Fruit fly (Drosophila melanogaster) whole organism, embryonic: ENCODE measurements around the gene Dpm1.
A peak's percentile ranks its signal among the peaks of the same experiment; 100 is the strongest.

Experiments used
- CG10959 ChIP-seq: fragments of 200-800 bp; sonication (Bioruptor generic); IDR thresholded peaks from 2 replicates; pipeline ENCODE4 v1.3.6; 2022; ENCODE audit warnings: missing biosample characterization, missing genetic modification characterization
- CG12104 ChIP-seq: fragments of 200-800 bp; sonication (Bioruptor generic); optimal IDR thresholded peaks from 3 replicates; lab custom pipeline; 2016; ENCODE audit warnings: missing biosample characterization, missing genetic modification characterization
- CG12236 ChIP-seq: fragments of 200-800 bp; sonication (Bioruptor generic); optimal IDR thresholded peaks from 2 replicates; lab custom pipeline; 2016; ENCODE audit warnings: missing biosample characterization, missing genetic modification characterization
- CG12391 ChIP-seq: fragments of 200-800 bp; sonication (Bioruptor generic); optimal IDR thresholded peaks from 3 replicates; lab custom pipeline; 2018; ENCODE audit warnings: missing biosample characterization, mild to moderate bottlenecking, missing genetic modification characterization, moderate library complexity
- CG13287 ChIP-seq: fragments of 200-800 bp; sonication (Bioruptor generic); IDR thresholded peaks from 2 replicates; pipeline ENCODE4 v1.3.6; 2022; ENCODE audit warnings: missing biosample characterization, missing genetic modification characterization; ENCODE audit not compliant: partially characterized antibody
- CG14050 ChIP-seq: fragments of 200-800 bp; sonication (Bioruptor generic); IDR thresholded peaks from 3 replicates; pipeline ENCODE4 v1.3.6; 2022; ENCODE audit warnings: missing biosample characterization, missing genetic modification characterization
- CG14441 ChIP-seq: fragments of 200-800 bp; sonication (Bioruptor generic); IDR thresholded peaks from 2 replicates; pipeline ENCODE4 v1.3.6; 2022; ENCODE audit warnings: missing biosample characterization, missing genetic modification characterization
- CG14965 ChIP-seq: fragments of 200-800 bp; sonication (Bioruptor generic); optimal IDR thresholded peaks from 2 replicates; lab custom pipeline; 2016; ENCODE audit warnings: missing biosample characterization, missing genetic modification characterization, borderline replicate concordance
- CG1529 ChIP-seq: fragments of 200-800 bp; sonication (Bioruptor generic); optimal IDR thresholded peaks from 3 replicates; lab custom pipeline; 2018; ENCODE audit warnings: missing biosample characterization, missing genetic modification characterization
- CG16813 ChIP-seq: fragments of 200-800 bp; sonication (Bioruptor generic); IDR thresholded peaks from 3 replicates; pipeline ENCODE4 v1.3.6; 2022; ENCODE audit warnings: missing biosample characterization, missing genetic modification characterization; ENCODE audit not compliant: partially characterized antibody
- CG16815 ChIP-seq: fragments of 200-800 bp; sonication (Bioruptor generic); optimal IDR thresholded peaks from 3 replicates; lab custom pipeline; 2017; ENCODE audit warnings: missing biosample characterization, mild to moderate bottlenecking, missing genetic modification characterization
- CG17359 ChIP-seq: fragments of 200-800 bp; sonication (Bioruptor generic); optimal IDR thresholded peaks from 3 replicates; lab custom pipeline; 2018; ENCODE audit warnings: missing biosample characterization, mild to moderate bottlenecking, missing genetic modification characterization, moderate library complexity
- CG2129 ChIP-seq: fragments of 200-800 bp; sonication (Bioruptor generic); IDR thresholded peaks from 2 replicates; pipeline ENCODE4 v1.3.6; 2022; ENCODE audit warnings: missing biosample characterization, missing genetic modification characterization; ENCODE audit not compliant: partially characterized antibody
- CG30020 ChIP-seq: fragments of 200-800 bp; optimal IDR thresholded peaks from 2 replicates; lab custom pipeline; 2019; ENCODE audit warnings: missing biosample characterization, mild to moderate bottlenecking, missing genetic modification characterization, moderate library complexity
- CG3407 ChIP-seq: fragments of 200-800 bp; sonication (Bioruptor generic); optimal IDR thresholded peaks from 2 replicates; lab custom pipeline; 2018; ENCODE audit warnings: missing biosample characterization, mild to moderate bottlenecking, missing genetic modification characterization
- CG4404 ChIP-seq: fragments of 200-800 bp; sonication (Bioruptor generic); IDR thresholded peaks from 2 replicates; pipeline ENCODE4 v1.3.6; 2022; ENCODE audit warnings: missing biosample characterization, missing genetic modification characterization
- CG5953 ChIP-seq: fragments of 200-800 bp; sonication (Bioruptor generic); IDR thresholded peaks from 2 replicates; pipeline ENCODE4 v1.3.6; 2022; ENCODE audit warnings: missing biosample characterization, missing genetic modification characterization
- CG6254 ChIP-seq: fragments of 200-800 bp; sonication (Bioruptor generic); optimal IDR thresholded peaks from 3 replicates; lab custom pipeline; 2017; ENCODE audit warnings: mild to moderate bottlenecking, missing biosample characterization, missing genetic modification reagents, missing genetic modification characterization
- CG7745 ChIP-seq: fragments of 200-800 bp; sonication (Bioruptor generic); optimal IDR thresholded peaks from 2 replicates; lab custom pipeline; 2018; ENCODE audit warnings: missing biosample characterization, mild to moderate bottlenecking, missing genetic modification characterization, moderate library complexity
- CG9215 ChIP-seq: fragments of 200-800 bp; sonication (Bioruptor generic); IDR thresholded peaks from 2 replicates; pipeline ENCODE4 v1.3.6; 2022; ENCODE audit warnings: missing biosample characterization, missing genetic modification characterization
- Doc2 ChIP-seq: fragments of 200-800 bp; sonication (Bioruptor generic); IDR thresholded peaks from 2 replicates; pipeline ENCODE4 v1.3.6; 2022; ENCODE audit warnings: missing biosample characterization, missing genetic modification characterization
- H2.0 ChIP-seq: fragments of 200-800 bp; sonication (Bioruptor generic); IDR thresholded peaks from 2 replicates; pipeline ENCODE4 v1.3.6; 2022; ENCODE audit warnings: missing biosample characterization, missing genetic modification characterization
- HLHmδ ChIP-seq: fragments of 200-800 bp; sonication (Bioruptor generic); optimal IDR thresholded peaks from 2 replicates; lab custom pipeline; 2018; ENCODE audit warnings: missing biosample characterization, mild to moderate bottlenecking, missing genetic modification characterization, moderate library complexity
- HmgZ ChIP-seq: fragments of 200-800 bp; sonication (Bioruptor generic); optimal IDR thresholded peaks from 2 replicates; lab custom pipeline; 2018; ENCODE audit warnings: missing biosample characterization, mild to moderate bottlenecking, missing genetic modification characterization
- MESR4 ChIP-seq: fragments of 200-800 bp; sonication (Bioruptor generic); optimal IDR thresholded peaks from 2 replicates; lab custom pipeline; 2018; ENCODE audit warnings: missing biosample characterization, mild to moderate bottlenecking, missing genetic modification characterization, moderate library complexity
- MTF-1 ChIP-seq: fragments of 200-800 bp; sonication (Bioruptor generic); optimal IDR thresholded peaks from 2 replicates; lab custom pipeline; 2018; ENCODE audit warnings: missing biosample characterization, mild to moderate bottlenecking, missing genetic modification characterization, borderline replicate concordance
- Mad ChIP-seq: fragments of 200-800 bp; sonication (Bioruptor generic); optimal IDR thresholded peaks from 2 replicates; lab custom pipeline; 2016; ENCODE audit warnings: missing biosample characterization, missing genetic modification characterization
- Meics ChIP-seq: fragments of 200-800 bp; sonication (Bioruptor generic); optimal IDR thresholded peaks from 2 replicates; lab custom pipeline; 2017; ENCODE audit warnings: missing biosample characterization, mild to moderate bottlenecking, missing genetic modification characterization
- NC2α ChIP-seq: fragments of 200-800 bp; sonication (Bioruptor generic); optimal IDR thresholded peaks from 2 replicates; lab custom pipeline; 2016; ENCODE audit warnings: missing biosample characterization, missing genetic modification characterization
- Optix ChIP-seq: fragments of 200-800 bp; sonication (Bioruptor generic); IDR thresholded peaks from 3 replicates; pipeline ENCODE4 v1.3.6; 2022; ENCODE audit warnings: missing biosample characterization, missing genetic modification characterization
- bcd ChIP-seq: fragments of 200-800 bp; sonication (Bioruptor generic); optimal IDR thresholded peaks from 2 replicates; lab custom pipeline; 2017; ENCODE audit warnings: missing biosample characterization, mild to moderate bottlenecking, missing genetic modification characterization
- br ChIP-seq: fragments of >200 bp; optimal IDR thresholded peaks from 2 replicates; lab custom pipeline; 2017
- cas ChIP-seq: fragments of 200-800 bp; sonication (Bioruptor generic); IDR thresholded peaks from 2 replicates; pipeline ENCODE4 v1.3.6; 2022; ENCODE audit warnings: missing biosample characterization, missing genetic modification characterization
- chif ChIP-seq, 2 experiments: fragments of 200-800 bp; sonication (Bioruptor generic); optimal IDR thresholded peaks; 3 replicates each; lab custom pipeline; 2016; ENCODE audit warnings: missing biosample characterization in 2 of 2, missing genetic modification characterization in 2 of 2
- corto ChIP-seq: fragments of 200-800 bp; sonication (Bioruptor generic); optimal IDR thresholded peaks from 2 replicates; lab custom pipeline; 2016; ENCODE audit warnings: missing biosample characterization, mild to moderate bottlenecking, missing genetic modification characterization, moderate library complexity
- dati ChIP-seq: fragments of 200-800 bp; sonication (Bioruptor generic); IDR thresholded peaks from 2 replicates; pipeline ENCODE4 v1.3.6; 2022; ENCODE audit warnings: missing biosample characterization, missing genetic modification characterization
- dmrt99B ChIP-seq: fragments of 200-800 bp; sonication (Bioruptor generic); optimal IDR thresholded peaks from 2 replicates; lab custom pipeline; 2018; ENCODE audit warnings: missing biosample characterization, mild to moderate bottlenecking, missing genetic modification characterization, moderate library complexity
- fd64A ChIP-seq: fragments of 200-800 bp; sonication (Bioruptor generic); optimal IDR thresholded peaks from 3 replicates; lab custom pipeline; 2018; ENCODE audit warnings: missing biosample characterization, mild to moderate bottlenecking, missing genetic modification characterization
- fu2 ChIP-seq: fragments of 200-800 bp; sonication (Bioruptor generic); optimal IDR thresholded peaks from 2 replicates; lab custom pipeline; 2016; ENCODE audit warnings: missing biosample characterization, missing genetic modification characterization
- gcm ChIP-seq: fragments of 200-800 bp; sonication (Bioruptor generic); optimal IDR thresholded peaks from 2 replicates; lab custom pipeline; 2019; ENCODE audit warnings: missing biosample characterization, mild to moderate bottlenecking, missing genetic modification characterization, moderate library complexity
- gfzf ChIP-seq: fragments of 200-800 bp; sonication (Bioruptor generic); optimal IDR thresholded peaks from 2 replicates; lab custom pipeline; 2016; ENCODE audit warnings: missing biosample characterization, mild to moderate bottlenecking, missing genetic modification characterization, moderate library complexity
- insv ChIP-seq, 2 experiments: fragments of 200-800 bp; sonication (Bioruptor generic); optimal IDR thresholded peaks; 3 replicates each; lab custom pipeline; 2016 to 2018; ENCODE audit warnings: missing biosample characterization in 2 of 2, missing genetic modification characterization in 2 of 2
- jing ChIP-seq: fragments of 200-800 bp; sonication (Bioruptor generic); optimal IDR thresholded peaks from 2 replicates; lab custom pipeline; 2018; ENCODE audit warnings: missing biosample characterization, mild to moderate bottlenecking, missing genetic modification characterization
- sens-2 ChIP-seq: fragments of 200-800 bp; sonication (Bioruptor generic); IDR thresholded peaks from 2 replicates; pipeline ENCODE4 v1.3.6; 2022; ENCODE audit warnings: missing biosample characterization, missing genetic modification characterization
- slou ChIP-seq: fragments of 200-800 bp; sonication (Bioruptor generic); optimal IDR thresholded peaks from 3 replicates; lab custom pipeline; 2016; ENCODE audit warnings: missing biosample characterization, missing genetic modification characterization
- so ChIP-seq: fragments of 200-800 bp; sonication (Bioruptor generic); IDR thresholded peaks from 3 replicates; pipeline ENCODE4 v1.3.6; 2022; ENCODE audit warnings: missing biosample characterization, missing genetic modification characterization
- trh ChIP-seq: fragments of 200-800 bp; sonication (Bioruptor generic); optimal IDR thresholded peaks from 2 replicates; lab custom pipeline; 2016; ENCODE audit warnings: missing biosample characterization, missing genetic modification characterization
- unpg ChIP-seq: fragments of 200-800 bp; sonication (Bioruptor generic); optimal IDR thresholded peaks from 3 replicates; lab custom pipeline; 2018; ENCODE audit warnings: missing biosample characterization, mild to moderate bottlenecking, missing genetic modification characterization, moderate library complexity
- vvl ChIP-seq: fragments of 200-800 bp; sonication (Bioruptor generic); IDR thresholded peaks from 2 replicates; pipeline ENCODE4 v1.3.6; 2022; ENCODE audit warnings: missing biosample characterization, missing genetic modification characterization
- yki ChIP-seq: fragments of >200 bp; optimal IDR thresholded peaks from 3 replicates; lab custom pipeline; 2018

The Dpm1 gene

dm6 chr2L:19546869-19547710 lies 20.9 kb upstream of the Dpm1 start, which contains the start of gene CG10337 (continued):
- TF ChIP-seq sens-2 (no peak), CG12104 (GFP tag; lab: Kevin White, UChicago) (peak; percentile 7), vvl (GFP tag; lab: Robert Waterston, UW) (peak; percentile 53; the same call in 1 of the 2 replicates), Optix (GFP tag; lab: Robert Waterston, UW) (no peak), CG12236 (GFP tag; lab: Kevin White, UChicago) (no peak), CG16815 (GFP tag; lab: Kevin White, UChicago) (no peak), gfzf (GFP tag; lab: Kevin White, UChicago) (no peak), fu2 (GFP tag; lab: Kevin White, UChicago) (no peak), Doc2 (no peak), yki (no peak), dmrt99B (tag; lab: Kevin White, UChicago) (peak; percentile 33), CG16813 (no peak), CG5953 (GFP tag; lab: Robert Waterston, UW) (no peak), gcm (GFP tag; lab: Kevin White, UChicago) (peak; percentile 5), Meics (GFP tag; lab: Kevin White, UChicago) (peak; percentile 77), so (GFP tag; lab: Robert Waterston, UW) (peak; percentile 71), MESR4 (no peak), bcd (GFP tag; lab: Kevin White, UChicago) (peak; percentile 36), CG6254 (GFP tag; lab: Kevin White, UChicago) (no peak), slou (GFP tag; lab: Kevin White, UChicago) (no peak), CG30020 (tag; lab: Kevin White, UChicago) (no peak), H2.0 (GFP tag; lab: Robert Waterston, UW) (no peak), CG2129 (GFP tag; lab: Robert Waterston, UW) (no peak), br (no peak), CG12391 (tag; lab: Kevin White, UChicago) (peak; percentile 54), CG1529 (GFP tag; lab: Kevin White, UChicago) (no peak), CG10959 (GFP tag; lab: Robert Waterston, UW) (no peak), CG3407 (GFP tag; lab: Kevin White, UChicago) (no peak), CG14441 (GFP tag; lab: Robert Waterston, UW) (peak; percentile 54; the same call in 1 of the 2 replicates), cas (GFP tag; lab: Robert Waterston, UW) (no peak), trh (GFP tag; lab: Kevin White, UChicago) (no peak), CG4404 (GFP tag; lab: Robert Waterston, UW) (no peak), NC2α (GFP tag; lab: Kevin White, UChicago) (no peak), CG17359 (tag; lab: Kevin White, UChicago) (peak; percentile 42), chif (GFP tag; optimal IDR thresholded peaks at IDR 0.05; lab: Kevin White, UChicago) (no peak), HmgZ (tag; lab: Kevin White, UChicago) (peak; percentile 18), CG14965 (GFP tag; lab: Kevin White, UChicago) (no peak), corto (no peak), unpg (GFP tag; lab: Kevin White, UChicago) (peak; percentile 55), dati (GFP tag; lab: Robert Waterston, UW) (no peak), CG13287 (GFP tag; lab: Robert Waterston, UW) (no peak), jing (GFP tag; lab: Kevin White, UChicago) (no peak), MTF-1 (GFP tag; lab: Kevin White, UChicago) (no peak), insv (GFP tag; optimal IDR thresholded peaks at IDR 0.05; lab: Kevin White, UChicago) (peak in 1 of 2 experiments; percentile 11), HLHmδ (GFP tag; lab: Kevin White, UChicago) (no peak), CG7745 (tag; lab: Kevin White, UChicago) (no peak), CG9215 (GFP tag; lab: Robert Waterston, UW) (no peak; the same call in 1 of the 2 replicates), CG14050 (GFP tag; lab: Robert Waterston, UW) (no peak), Mad (GFP tag; lab: Kevin White, UChicago) (no peak), fd64A (GFP tag; lab: Kevin White, UChicago) (peak; percentile 23)
